Fruit fly (Drosophila melanogaster): Measurements from ENCODE around the gene bap.
A peak's percentile ranks its signal among the peaks of the same experiment; 100 is the strongest.

The bap gene

DNA sequence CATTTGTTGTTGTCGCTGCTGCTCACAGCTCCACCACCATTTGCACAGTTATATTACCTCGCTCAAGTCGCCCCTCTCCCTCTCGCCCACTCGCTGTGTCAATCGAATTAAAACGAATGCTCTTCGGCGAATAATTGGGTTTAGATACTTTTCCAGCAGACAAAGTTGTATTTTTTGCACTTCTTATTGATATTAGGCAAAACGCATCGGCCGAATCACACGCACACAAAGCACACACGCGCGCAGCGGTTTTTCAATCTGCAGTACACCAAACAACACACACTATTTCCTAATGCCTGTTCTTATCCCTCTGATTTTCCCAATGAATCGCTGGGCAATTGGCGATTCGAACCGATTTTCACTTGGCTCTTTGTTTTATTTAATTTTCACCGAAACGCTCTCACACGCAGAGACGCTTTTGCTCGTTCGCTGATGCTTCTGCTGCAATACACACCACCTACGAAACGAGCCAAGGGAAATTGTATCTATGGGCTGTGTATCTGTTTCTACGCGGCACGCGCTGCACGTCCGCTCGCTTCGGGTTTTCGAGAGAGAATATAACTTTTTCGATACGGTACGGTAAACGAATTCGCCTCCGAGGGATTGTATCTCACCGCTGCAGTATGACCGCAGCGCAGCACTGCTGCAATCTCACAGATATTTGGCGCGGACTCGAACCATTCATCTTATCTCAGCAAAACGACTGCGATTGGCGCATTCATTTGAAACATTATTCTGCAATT lies 39.5 kb upstream of the bap start, which contains the start of gene aus (continued):
- TF ChIP-seq CG7271 (tag; optimal IDR thresholded peaks at IDR 0.05) (no peak), Ssrp (tag; optimal IDR thresholded peaks at IDR 0.05) (no peak), CG7357 (GFP tag; IDR thresholded peaks at IDR 0.05) (no peak), CG15696 (tag; optimal IDR thresholded peaks at IDR 0.05) (no peak), tx (GFP tag; optimal IDR thresholded peaks at IDR 0.05) (no peak), unc-4 (GFP tag; IDR thresholded peaks at IDR 0.05; ENCODE audit: partially characterized antibody) (no peak), Dref (GFP tag; IDR thresholded peaks at IDR 0.05) (no peak), Hr39 (optimal IDR thresholded peaks at IDR 0.05) (no peak), vfl (GFP tag; optimal IDR thresholded peaks at IDR 0.05) (no peak), bowl (GFP tag; IDR thresholded peaks at IDR 0.05) (no peak), Dp (GFP tag; optimal IDR thresholded peaks at IDR 0.05) (peak; percentile 90), Eip74EF (GFP tag; optimal IDR thresholded peaks at IDR 0.05) (no peak), D19B (GFP tag; optimal IDR thresholded peaks at IDR 0.05) (no peak), CG6175 (GFP tag; IDR thresholded peaks at IDR 0.05) (no peak), CG10462 (GFP tag; optimal IDR thresholded peaks at IDR 0.05) (no peak), gsb-n (tag; optimal IDR thresholded peaks at IDR 0.05) (no peak), en (GFP tag; optimal IDR thresholded peaks at IDR 0.05) (no peak), CG31388 (GFP tag; optimal IDR thresholded peaks at IDR 0.05) (no peak), CG14014 (GFP tag; IDR thresholded peaks at IDR 0.05) (no peak), CG7987 (GFP tag; optimal IDR thresholded peaks at IDR 0.05) (peak; percentile 34), phol (tag; optimal IDR thresholded peaks at IDR 0.05) (peak; percentile 12), ewg (GFP tag; optimal IDR thresholded peaks at IDR 0.05) (peak; percentile 77), pan (optimal IDR thresholded peaks at IDR 0.05) (no peak), pan (GFP tag; optimal IDR thresholded peaks at IDR 0.05 in 1 of 2, IDR thresholded peaks at IDR 0.05 in 1 of 2) (no peak), da (GFP tag; optimal IDR thresholded peaks at IDR 0.05) (no peak), al (GFP tag; IDR thresholded peaks at IDR 0.05) (no peak), trem (tag; optimal IDR thresholded peaks at IDR 0.05) (peak; percentile 55), CG18619 (GFP tag; optimal IDR thresholded peaks at IDR 0.05) (no peak), CG2712 (tag; optimal IDR thresholded peaks at IDR 0.05) (peak; percentile 41), CG12744 (GFP tag; optimal IDR thresholded peaks at IDR 0.05) (no peak), Sox102F (GFP tag; optimal IDR thresholded peaks at IDR 0.05) (no peak), tap (tag; optimal IDR thresholded peaks at IDR 0.05) (peak; percentile 23), CG33557 (GFP tag; optimal IDR thresholded peaks at IDR 0.05) (peak; percentile 32), Gug (GFP tag; IDR thresholded peaks at IDR 0.05) (peak; percentile 14; the same call in 1 of the 4 replicates), corto (GFP tag; optimal IDR thresholded peaks at IDR 0.05) (no peak), Oaz (GFP tag; IDR thresholded peaks at IDR 0.05) (no peak), CG34422 (GFP tag; IDR thresholded peaks at IDR 0.05) (no peak), CG32767 (GFP tag; IDR thresholded peaks at IDR 0.05) (no peak), tgo (GFP tag; IDR thresholded peaks at IDR 0.05) (no peak), p53 (GFP tag; optimal IDR thresholded peaks at IDR 0.05) (no peak), cwo (GFP tag; optimal IDR thresholded peaks at IDR 0.05) (no peak), CG3847 (GFP tag; IDR thresholded peaks at IDR 0.05) (no peak), CG16815 (GFP tag; optimal IDR thresholded peaks at IDR 0.05) (no peak), ken (GFP tag; IDR thresholded peaks at IDR 0.05) (no peak), Fer1 (GFP tag; optimal IDR thresholded peaks at IDR 0.05) (peak; percentile 3), knrl (GFP tag; IDR thresholded peaks at IDR 0.05; ENCODE audit: partially characterized antibody) (no peak), maf-S (GFP tag; optimal IDR thresholded peaks at IDR 0.05) (no peak), CG12769 (tag; optimal IDR thresholded peaks at IDR 0.05) (peak; percentile 44), CG2120 (GFP tag; optimal IDR thresholded peaks at IDR 0.05) (no peak), CG4854 (GFP tag; optimal IDR thresholded peaks at IDR 0.05) (no peak), CG12236 (GFP tag; optimal IDR thresholded peaks at IDR 0.05) (no peak)
